Worm (Caenorhabditis elegans): ENCODE measurements around the gene gpa-2.

ce11 chrV:8401267-8401666, 30.5 kb downstream of the gpa-2 start:
- TF ChIP-seq nhr-84 (tag; optimal IDR thresholded peaks at IDR 0.05) (no peak), nhr-237 (tag; optimal IDR thresholded peaks at IDR 0.05) (no peak), lin-15B (tag; optimal IDR thresholded peaks at IDR 0.05) (no peak), snu-23 (GFP tag; optimal IDR thresholded peaks at IDR 0.05) (no peak), lin-35 (GFP tag; optimal IDR thresholded peaks at IDR 0.05) (no peak), unc-86 (tag; optimal IDR thresholded peaks at IDR 0.05) (no peak), elt-2 (tag; optimal IDR thresholded peaks at IDR 0.05) (no peak), ztf-11 (tag; optimal IDR thresholded peaks at IDR 0.05) (no peak), nhr-12 (tag; optimal IDR thresholded peaks at IDR 0.05) (no peak), unc-62 (GFP tag; optimal IDR thresholded peaks at IDR 0.05) (no peak), C16A3.4 (tag; optimal IDR thresholded peaks at IDR 0.05) (no peak)

Measured in whole organism, L1 larva.